Worm (Caenorhabditis elegans) whole organism, L4 larva: ENCODE data around the gene srg-65.

Experiments
- D1046.2 ChIP-seq: fragments of 200-800 bp; sonication (Bioruptor generic); IDR thresholded peaks from 2 replicates; pipeline ENCODE4 v1.3.6; 2022; ENCODE audit warnings: missing genetic modification characterization, missing compliant biosample characterization
- F10B5.3 ChIP-seq: sonication (generic microtip); optimal IDR thresholded peaks from 2 replicates; lab custom pipeline; 2016; ENCODE audit warnings: mild to moderate bottlenecking, missing genetic modification characterization, missing compliant biosample characterization
- F37D6.2 ChIP-seq: sonication (generic microtip); optimal IDR thresholded peaks from 2 replicates; lab custom pipeline; 2016; ENCODE audit warnings: mild to moderate bottlenecking, missing genetic modification characterization, missing compliant biosample characterization
- F44E2.7 ChIP-seq: fragments of 200-800 bp; sonication (Bioruptor generic); IDR thresholded peaks from 2 replicates; pipeline ENCODE4 v2.1.2; 2022; ENCODE audit warnings: missing genetic modification characterization, missing compliant biosample characterization
- F49E8.2 ChIP-seq: sonication (generic microtip); optimal IDR thresholded peaks from 2 replicates; lab custom pipeline; 2016; ENCODE audit warnings: missing compliant biosample characterization, mild to moderate bottlenecking, missing genetic modification characterization, borderline replicate concordance
- T26A8.4 ChIP-seq: fragments of 200-800 bp; sonication (Bioruptor generic); IDR thresholded peaks from 2 replicates; pipeline ENCODE4 v1.3.6; 2022; ENCODE audit warnings: missing genetic modification characterization, missing compliant biosample characterization
- Y5F2A.4 ChIP-seq: fragments of 200-800 bp; sonication (Bioruptor generic); optimal IDR thresholded peaks from 2 replicates; lab custom pipeline; 2018; ENCODE audit warnings: mild to moderate bottlenecking, missing genetic modification characterization, missing compliant biosample characterization
- Y75B8A.6 ChIP-seq: fragments of 200-800 bp; sonication (Bioruptor generic); IDR thresholded peaks from 2 replicates; pipeline ENCODE4 v1.3.6; 2022; ENCODE audit warnings: missing genetic modification reagents, missing genetic modification characterization, missing compliant biosample characterization
- ZK546.5 ChIP-seq, 2 experiments: sonication (generic microtip); optimal IDR thresholded peaks; 2 replicates each; lab custom pipeline; 2017; ENCODE audit warnings: missing biosample characterization in 2 of 2, missing genetic modification characterization in 2 of 2
- aha-1 ChIP-seq: fragments of 150-350 bp; peaks from one replicate; lab custom pipeline; 2014; ENCODE audit warnings: missing biosample characterization, missing genetic modification characterization
- ama-1 ChIP-seq: fragments of 150-350 bp; optimal IDR thresholded peaks from 2 replicates; lab custom pipeline; 2014; ENCODE audit warnings: inconsistent platforms, mixed read lengths
- ceh-32 ChIP-seq: sonication (generic microtip); optimal IDR thresholded peaks from 2 replicates; lab custom pipeline; 2016; ENCODE audit warnings: mild to moderate bottlenecking, missing genetic modification characterization, missing compliant biosample characterization; ENCODE audit not compliant: poor library complexity
- ceh-44 ChIP-seq: fragments of 200-800 bp; sonication (Bioruptor generic); IDR thresholded peaks from 2 replicates; pipeline ENCODE4 v1.3.6; 2022; ENCODE audit warnings: missing genetic modification reagents, missing genetic modification characterization, missing compliant biosample characterization
- ceh-62 ChIP-seq: sonication (generic microtip); optimal IDR thresholded peaks from 2 replicates; lab custom pipeline; 2017; ENCODE audit warnings: missing biosample characterization, missing genetic modification characterization
- daf-12 ChIP-seq: fragments of 150-350 bp; optimal IDR thresholded peaks from 2 replicates; lab custom pipeline; 2014; ENCODE audit warnings: missing biosample characterization, missing genetic modification reagents, missing genetic modification characterization
- daf-16 ChIP-seq, 3 experiments: sonication (generic microtip); optimal IDR thresholded peaks; 2 replicates each; lab custom pipeline; 2016 to 2017; ENCODE audit warnings: missing genetic modification characterization in 3 of 3, missing genetic modification reagents in 3 of 3, mild to moderate bottlenecking in 2 of 3, missing compliant biosample characterization in 2 of 3, missing biosample characterization in 1 of 3, moderate library complexity in 1 of 3
- daf-8 ChIP-seq: fragments of 200-800 bp; sonication (Bioruptor generic); IDR thresholded peaks from 2 replicates; pipeline ENCODE4 v1.3.6; 2022; ENCODE audit warnings: missing genetic modification characterization, missing compliant biosample characterization
- dmd-6 ChIP-seq: fragments of 200-800 bp; sonication (Bioruptor generic); IDR thresholded peaks from 2 replicates; pipeline ENCODE4 v1.3.6; 2022; ENCODE audit warnings: missing genetic modification reagents, missing genetic modification characterization, missing compliant biosample characterization
- dmd-8 ChIP-seq: fragments of 200-800 bp; sonication (Bioruptor generic); IDR thresholded peaks from 2 replicates; pipeline ENCODE4 v1.3.6; 2022; ENCODE audit warnings: missing genetic modification characterization, missing compliant biosample characterization
- dve-1 ChIP-seq: sonication (generic microtip); optimal IDR thresholded peaks from 2 replicates; lab custom pipeline; 2017; ENCODE audit warnings: antibody characterized with exemption, mild to moderate bottlenecking, missing genetic modification characterization, missing compliant biosample characterization; ENCODE audit not compliant: insufficient read depth
- egl-27 ChIP-seq: sonication (generic microtip); optimal IDR thresholded peaks from 3 replicates; lab custom pipeline; 2017; ENCODE audit warnings: missing biosample characterization, missing genetic modification reagents, missing genetic modification characterization
- lin-1 ChIP-seq: fragments of 200-800 bp; sonication (Bioruptor generic); IDR thresholded peaks from 2 replicates; pipeline ENCODE4 v1.3.6; 2022; ENCODE audit warnings: missing genetic modification reagents, missing genetic modification characterization, missing compliant biosample characterization
- lin-13 ChIP-seq: fragments of 150-350 bp; optimal IDR thresholded peaks from 2 replicates; lab custom pipeline; 2014; ENCODE audit warnings: missing biosample characterization, missing genetic modification reagents, missing genetic modification characterization
- lin-38 ChIP-seq: fragments of 200-800 bp; sonication (Bioruptor generic); IDR thresholded peaks from 2 replicates; pipeline ENCODE4 v1.3.6; 2022; ENCODE audit warnings: missing genetic modification reagents, missing genetic modification characterization, missing compliant biosample characterization
- madf-5 ChIP-seq, 2 experiments: fragments of 200-800 bp; sonication (Bioruptor generic); IDR thresholded peaks; 2 replicates each; pipeline ENCODE4 v1.3.6; 2022; ENCODE audit warnings: missing compliant biosample characterization in 2 of 2, missing genetic modification characterization in 2 of 2
- mep-1 ChIP-seq: fragments of 150-350 bp; sonication (generic microtip); optimal IDR thresholded peaks from 3 replicates; lab custom pipeline; 2014; ENCODE audit warnings: missing biosample characterization, missing genetic modification characterization
- mes-2 ChIP-seq: sonication (generic microtip); optimal IDR thresholded peaks from 2 replicates; lab custom pipeline; 2016; ENCODE audit warnings: missing genotype, mild to moderate bottlenecking, missing genetic modification characterization, missing compliant biosample characterization; ENCODE audit not compliant: poor library complexity, severe bottlenecking
- mxl-2 ChIP-seq: fragments of 200-800 bp; sonication (Bioruptor generic); conservative IDR thresholded peaks from 2 replicates; pipeline ENCODE4 v1.3.6; 2022; ENCODE audit warnings: missing genetic modification reagents, missing genetic modification characterization, missing compliant biosample characterization
- nhr-11 ChIP-seq: fragments of 150-350 bp; optimal IDR thresholded peaks from 2 replicates; lab custom pipeline; 2014; ENCODE audit warnings: missing biosample characterization, missing genetic modification characterization
- nhr-111 ChIP-seq: fragments of 200-800 bp; sonication (Bioruptor generic); optimal IDR thresholded peaks from 2 replicates; lab custom pipeline; 2018; ENCODE audit warnings: mild to moderate bottlenecking, missing genetic modification characterization, missing compliant biosample characterization
- nhr-41 ChIP-seq: fragments of 200-800 bp; sonication (Bioruptor generic); IDR thresholded peaks from 2 replicates; pipeline ENCODE4 v1.3.6; 2022; ENCODE audit warnings: missing genetic modification reagents, missing genetic modification characterization, missing compliant biosample characterization
- nhr-42 ChIP-seq: fragments of 200-800 bp; sonication (Bioruptor generic); IDR thresholded peaks from 2 replicates; pipeline ENCODE4 v1.3.6; 2022; ENCODE audit warnings: missing genetic modification characterization, missing compliant biosample characterization
- nhr-77 ChIP-seq: fragments of 150-350 bp; optimal IDR thresholded peaks from 2 replicates; lab custom pipeline; 2014; ENCODE audit warnings: missing biosample characterization, missing genetic modification characterization
- pha-4 ChIP-seq, 2 experiments: fragments of 150-350 bp in 1 of 2; fragments of 200-800 bp in 1 of 2; sonication (Bioruptor generic) in 1 of 2; IDR thresholded peaks in 1 of 2; optimal IDR thresholded peaks in 1 of 2; 2 replicates each; pipeline versions ENCODE4 v1.3.6 to Lab custom; 2014 to 2022; ENCODE audit warnings: missing genetic modification characterization in 2 of 2, missing genetic modification reagents in 2 of 2, missing biosample characterization in 1 of 2, missing compliant biosample characterization in 1 of 2
- php-3 ChIP-seq: fragments of 200-800 bp; sonication (Bioruptor generic); IDR thresholded peaks from 2 replicates; pipeline ENCODE4 v1.3.6; 2022; ENCODE audit warnings: missing genetic modification reagents, missing genetic modification characterization, missing compliant biosample characterization
- saeg-2 ChIP-seq: fragments of 200-800 bp; sonication (Bioruptor generic); IDR thresholded peaks from 2 replicates; pipeline ENCODE4 v1.3.6; 2022; ENCODE audit warnings: missing genetic modification reagents, missing genetic modification characterization, missing compliant biosample characterization
- skn-1 ChIP-seq: fragments of 150-350 bp; optimal IDR thresholded peaks from 2 replicates; lab custom pipeline; 2014; ENCODE audit warnings: missing biosample characterization, missing genetic modification characterization
- unc-62 ChIP-seq, 3 experiments: fragments of 150-350 bp in 1 of 3; sonication (generic microtip); optimal IDR thresholded peaks in 2 of 3; peaks in 1 of 3; 1 replicate in 1 of 3; 2 replicates in 2 of 3; lab custom pipeline; 2014 to 2017; ENCODE audit warnings: missing biosample characterization in 3 of 3, missing genetic modification characterization in 3 of 3, missing genetic modification reagents in 3 of 3, missing genotype in 1 of 3
- zag-1 ChIP-seq: fragments of 150-350 bp; optimal IDR thresholded peaks from 2 replicates; lab custom pipeline; 2014; ENCODE audit warnings: missing biosample characterization, missing genetic modification characterization
- ztf-11 ChIP-seq: fragments of 150-350 bp; optimal IDR thresholded peaks from 2 replicates; lab custom pipeline; 2014; ENCODE audit warnings: missing biosample characterization, missing genetic modification characterization

The srg-65 gene

ce11 chrV:5509966-5510365 lies 25.2 kb upstream of the srg-65 start:
- TF ChIP-seq ztf-11, result no peak
- no peak for TF ChIP-seq mep-1 (tag; lab: Kevin White, UChicago)
- no peak for TF ChIP-seq F37D6.2 (tag; lab: Kevin White, UChicago)
- TF ChIP-seq dmd-6 (GFP tag; lab: Robert Waterston, UW), result peak; percentile 59
- TF ChIP-seq ceh-44, result no peak
- TF ChIP-seq aha-1 (tag; lab: Kevin White, UChicago), result no peak
- no peak for TF ChIP-seq ceh-62 (tag; lab: Kevin White, UChicago)
- no peak for TF ChIP-seq madf-5 (GFP tag; IDR thresholded peaks at IDR 0.05; lab: Robert Waterston, UW)
- TF ChIP-seq zag-1 (tag; lab: Kevin White, UChicago), result no peak
- TF ChIP-seq daf-16 (GFP tag; optimal IDR thresholded peaks at IDR 0.05; lab: Kevin White, UChicago), result no peak
- peak; percentile 23 for TF ChIP-seq daf-16 (tag; optimal IDR thresholded peaks at IDR 0.05; lab: Kevin White, UChicago)
- TF ChIP-seq nhr-77 (tag; lab: Kevin White, UChicago), result no peak
- TF ChIP-seq pha-4 (GFP tag; IDR thresholded peaks at IDR 0.05; lab: Robert Waterston, UW), result no peak
- no peak for TF ChIP-seq pha-4 (tag; optimal IDR thresholded peaks at IDR 0.05; lab: Kevin White, UChicago)
- TF ChIP-seq ceh-32 (tag; lab: Kevin White, UChicago), result no peak
- no peak for TF ChIP-seq ama-1 (lab: Kevin White, UChicago)
- TF ChIP-seq lin-38 (GFP tag; lab: Robert Waterston, UW), result peak; percentile 34
- no peak for TF ChIP-seq lin-1 (GFP tag; lab: Robert Waterston, UW)
- TF ChIP-seq lin-13 (GFP tag; lab: Kevin White, UChicago), result no peak
- TF ChIP-seq Y5F2A.4, result no peak
- TF ChIP-seq nhr-11 (tag; lab: Kevin White, UChicago), result no peak
- no peak for TF ChIP-seq php-3 (GFP tag; lab: Robert Waterston, UW)
- TF ChIP-seq daf-8 (GFP tag; lab: Robert Waterston, UW), result no peak
- TF ChIP-seq mes-2 (tag; lab: Kevin White, UChicago), result no peak
- TF ChIP-seq dve-1 (tag; lab: Kevin White, UChicago), result peak; percentile 16
- TF ChIP-seq F10B5.3, result no peak
- TF ChIP-seq saeg-2, result no peak
- no peak for TF ChIP-seq skn-1 (tag; lab: Kevin White, UChicago)
- TF ChIP-seq nhr-111 (GFP tag; lab: Kevin White, UChicago), result no peak
- no peak for TF ChIP-seq F44E2.7 (GFP tag; lab: Robert Waterston, UW)
- TF ChIP-seq T26A8.4 (GFP tag; lab: Robert Waterston, UW), result no peak
- no peak for TF ChIP-seq nhr-42 (GFP tag; lab: Robert Waterston, UW)
- no peak for TF ChIP-seq nhr-41 (GFP tag; lab: Robert Waterston, UW)
- no peak for TF ChIP-seq mxl-2 (GFP tag; lab: Robert Waterston, UW)
- no peak for TF ChIP-seq ZK546.5 (tag; optimal IDR thresholded peaks at IDR 0.05; lab: Kevin White, UChicago)
- no peak for TF ChIP-seq Y75B8A.6 (GFP tag; lab: Robert Waterston, UW)
- peak in 1 of 2 experiments; percentile 94 for TF ChIP-seq unc-62 (GFP tag; optimal IDR thresholded peaks at IDR 0.05 in 1 of 2; lab: Kevin White, UChicago)
- no peak for TF ChIP-seq unc-62 (tag; optimal IDR thresholded peaks at IDR 0.05; lab: Kevin White, UChicago)
- TF ChIP-seq daf-12 (tag; lab: Kevin White, UChicago), result no peak
- TF ChIP-seq F49E8.2 (tag; lab: Kevin White, UChicago), result no peak
- TF ChIP-seq egl-27 (tag; lab: Kevin White, UChicago), result no peak

ce11 chrV:5509134-5509533 lies 24.4 kb upstream of the srg-65 start:
- TF ChIP-seq D1046.2 (GFP tag; lab: Robert Waterston, UW) (no peak), unc-62 (GFP tag; optimal IDR thresholded peaks at IDR 0.05 in 1 of 2; lab: Kevin White, UChicago) (peak in 1 of 2 experiments; percentile 94), unc-62 (tag; optimal IDR thresholded peaks at IDR 0.05; lab: Kevin White, UChicago) (no peak), daf-8 (GFP tag; lab: Robert Waterston, UW) (no peak), dmd-8 (GFP tag; lab: Robert Waterston, UW) (no peak)
- TF ChIP-seq, all 104 proteins: peak for 1
